Fruit fly (Drosophila melanogaster): ENCODE measurements around the gene Rala.

Gene Rala

dm6 chrX:3745264-3745564 lies 25.8 kb upstream of the Rala start (continued):
- TF ChIP-seq ewg (GFP tag; optimal IDR thresholded peaks at IDR 0.05) = peak; percentile 27
- TF ChIP-seq salm (tag; optimal IDR thresholded peaks at IDR 0.05) = no peak
- no peak for TF ChIP-seq Atf-2 (GFP tag; optimal IDR thresholded peaks at IDR 0.05)
- no peak for TF ChIP-seq HLHmδ (GFP tag; optimal IDR thresholded peaks at IDR 0.05)
- no peak for TF ChIP-seq Rx (GFP tag; IDR thresholded peaks at IDR 0.05)
- TF ChIP-seq D (optimal IDR thresholded peaks at IDR 0.05) = no peak
- TF ChIP-seq D (GFP tag; optimal IDR thresholded peaks at IDR 0.05) = peak; percentile 30
- no peak for TF ChIP-seq CG33557 (GFP tag; optimal IDR thresholded peaks at IDR 0.05)
- no peak for TF ChIP-seq CG10274 (GFP tag; optimal IDR thresholded peaks at IDR 0.05)
- TF ChIP-seq crp (GFP tag; optimal IDR thresholded peaks at IDR 0.05) = no peak
- TF ChIP-seq fru (optimal IDR thresholded peaks at IDR 0.05) = no peak
- TF ChIP-seq HLH3B (GFP tag; IDR thresholded peaks at IDR 0.05) = no peak
- no peak for TF ChIP-seq Dad (GFP tag; optimal IDR thresholded peaks at IDR 0.05)
- no peak for TF ChIP-seq CG4360 (GFP tag; IDR thresholded peaks at IDR 0.05)
- no peak for TF ChIP-seq CG11560 (tag; IDR thresholded peaks at IDR 0.05)
- peak; percentile 8 for TF ChIP-seq CG4424 (GFP tag; optimal IDR thresholded peaks at IDR 0.05)
- TF ChIP-seq Doc2 (GFP tag; IDR thresholded peaks at IDR 0.05) = no peak
- no peak for TF ChIP-seq CG31224 (GFP tag; IDR thresholded peaks at IDR 0.05)
- TF ChIP-seq CG32772 (GFP tag; IDR thresholded peaks at IDR 0.05) = no peak
- TF ChIP-seq CG9817 (tag; optimal IDR thresholded peaks at IDR 0.05) = no peak
- no peak for TF ChIP-seq pum (GFP tag; optimal IDR thresholded peaks at IDR 0.05)
- TF ChIP-seq PHDP (tag; optimal IDR thresholded peaks at IDR 0.05) = peak; percentile 51
- no peak for TF ChIP-seq cg (GFP tag; optimal IDR thresholded peaks at IDR 0.05)
- TF ChIP-seq gcm2 (GFP tag; optimal IDR thresholded peaks at IDR 0.05) = no peak
- TF ChIP-seq CG6791 (GFP tag; IDR thresholded peaks at IDR 0.05; ENCODE audit: partially characterized antibody) = no peak
- TF ChIP-seq CG16863 (GFP tag; optimal IDR thresholded peaks at IDR 0.05) = no peak
- TF ChIP-seq ap (GFP tag; IDR thresholded peaks at IDR 0.05) = no peak
- no peak for TF ChIP-seq Xbp1 (GFP tag; optimal IDR thresholded peaks at IDR 0.05)
- no peak for TF ChIP-seq CG7928 (GFP tag; optimal IDR thresholded peaks at IDR 0.05)
- TF ChIP-seq grn (GFP tag; optimal IDR thresholded peaks at IDR 0.05) = no peak
- no peak for TF ChIP-seq CG14667 (GFP tag; IDR thresholded peaks at IDR 0.05)
- no peak for TF ChIP-seq chm (GFP tag; IDR thresholded peaks at IDR 0.05)
- no peak for TF ChIP-seq lola (GFP tag; optimal IDR thresholded peaks at IDR 0.05)
- TF ChIP-seq Optix (GFP tag; IDR thresholded peaks at IDR 0.05) = no peak
- no peak for TF ChIP-seq gsb-n (tag; optimal IDR thresholded peaks at IDR 0.05)
- no peak for TF ChIP-seq CG4404 (GFP tag; IDR thresholded peaks at IDR 0.05)
- TF ChIP-seq CG15601 (tag; optimal IDR thresholded peaks at IDR 0.05) = no peak
- no peak for TF ChIP-seq Oaz (GFP tag; IDR thresholded peaks at IDR 0.05)
- TF ChIP-seq CG12071 (GFP tag; optimal IDR thresholded peaks at IDR 0.05) = no peak
- TF ChIP-seq NfI (GFP tag; optimal IDR thresholded peaks at IDR 0.05) = peak; percentile 16
- TF ChIP-seq CG8944 (GFP tag; optimal IDR thresholded peaks at IDR 0.05) = no peak
- TF ChIP-seq Awh (GFP tag; IDR thresholded peaks at IDR 0.05) = no peak
- TF ChIP-seq ash1 (GFP tag; optimal IDR thresholded peaks at IDR 0.05) = no peak
- peak; percentile 43; the same call in 1 of the 2 replicates for TF ChIP-seq E2f1 (GFP tag; IDR thresholded peaks at IDR 0.05)
- peak in 1 of 2 experiments; percentile 14 for TF ChIP-seq Pdp1 (GFP tag; optimal IDR thresholded peaks at IDR 0.05)
- no peak for TF ChIP-seq p53 (GFP tag; optimal IDR thresholded peaks at IDR 0.05)
- no peak for TF ChIP-seq Dfd (GFP tag; optimal IDR thresholded peaks at IDR 0.05)
- 0 out of 2 replicates have a peak, but pooled peaks have one; percentile 9 for TF ChIP-seq CG6689 (GFP tag; IDR thresholded peaks at IDR 0.05)
- no peak for TF ChIP-seq CG13287 (GFP tag; IDR thresholded peaks at IDR 0.05; ENCODE audit: partially characterized antibody)
- TF ChIP-seq al (GFP tag; IDR thresholded peaks at IDR 0.05) = no peak
- TF ChIP-seq CG5245 (GFP tag; optimal IDR thresholded peaks at IDR 0.05) = no peak
- TF ChIP-seq CG30431 (GFP tag; optimal IDR thresholded peaks at IDR 0.05) = no peak
- no peak for TF ChIP-seq Taf1 (GFP tag; IDR thresholded peaks at IDR 0.05)
